Worm (Caenorhabditis elegans) whole organism, L3 larva: ENCODE results near the gene str-144.

Source experiments
- R02D3.7 ChIP-seq: fragments of 150-350 bp; optimal IDR thresholded peaks from 2 replicates; lab custom pipeline; 2014; ENCODE audit warnings: missing biosample characterization, missing genetic modification characterization
- ZK546.5 ChIP-seq: sonication (generic microtip); optimal IDR thresholded peaks from 2 replicates; lab custom pipeline; 2017; ENCODE audit warnings: missing biosample characterization, missing genetic modification characterization
- aly-2 ChIP-seq: fragments of 150-350 bp; optimal IDR thresholded peaks from 2 replicates; lab custom pipeline; 2014; ENCODE audit warnings: missing biosample characterization, missing genetic modification characterization
- ceh-16 ChIP-seq: sonication (generic microtip); optimal IDR thresholded peaks from 2 replicates; lab custom pipeline; 2017; ENCODE audit warnings: missing biosample characterization, missing genetic modification characterization
- ceh-28 ChIP-seq: fragments of 150-350 bp; optimal IDR thresholded peaks from 2 replicates; lab custom pipeline; 2014; ENCODE audit warnings: missing biosample characterization, missing genetic modification reagents, missing genetic modification characterization
- ceh-82 ChIP-seq: fragments of 150-350 bp; optimal IDR thresholded peaks from 2 replicates; lab custom pipeline; 2014; ENCODE audit warnings: missing biosample characterization, missing genetic modification characterization
- ceh-9 ChIP-seq: sonication (generic microtip); optimal IDR thresholded peaks from 2 replicates; lab custom pipeline; 2018; ENCODE audit warnings: missing biosample characterization, missing genetic modification characterization
- egl-27 ChIP-seq: sonication (generic microtip); optimal IDR thresholded peaks from 4 replicates; lab custom pipeline; 2017; ENCODE audit warnings: missing biosample characterization, missing genetic modification reagents, missing genetic modification characterization
- egl-5 ChIP-seq: fragments of 150-350 bp; optimal IDR thresholded peaks from 2 replicates; lab custom pipeline; 2017; ENCODE audit warnings: missing biosample characterization, missing genetic modification reagents, missing genetic modification characterization, inconsistent platforms
- elt-1 ChIP-seq: fragments of 150-350 bp; optimal IDR thresholded peaks from 2 replicates; lab custom pipeline; 2014; ENCODE audit warnings: missing biosample characterization, missing genetic modification characterization
- elt-2 ChIP-seq: sonication (generic microtip); optimal IDR thresholded peaks from 2 replicates; lab custom pipeline; 2016; ENCODE audit warnings: missing genetic modification reagents, mild to moderate bottlenecking, missing genetic modification characterization, missing compliant biosample characterization
- elt-3 ChIP-seq, 3 experiments: fragments of 150-350 bp in 1 of 3; sonication (generic microtip) in 2 of 3; optimal IDR thresholded peaks; 2 replicates in 2 of 3; 4 replicates in 1 of 3; lab custom pipeline; 2014 to 2017; ENCODE audit warnings: missing biosample characterization in 3 of 3, missing genetic modification characterization in 3 of 3
- eor-1 ChIP-seq, 2 experiments: fragments of 150-350 bp; optimal IDR thresholded peaks; 2 replicates each; lab custom pipeline; 2014 to 2018; ENCODE audit warnings: missing biosample characterization in 2 of 2, missing genetic modification characterization in 2 of 2
- fkh-10 ChIP-seq: sonication (generic microtip); optimal IDR thresholded peaks from 2 replicates; lab custom pipeline; 2017; ENCODE audit warnings: missing biosample characterization, missing genetic modification reagents, missing genetic modification characterization
- fos-1 ChIP-seq: fragments of 150-350 bp; optimal IDR thresholded peaks from 2 replicates; lab custom pipeline; 2014; ENCODE audit warnings: missing biosample characterization, missing genetic modification characterization
- hmg-11 ChIP-seq: sonication (generic microtip); optimal IDR thresholded peaks from 2 replicates; lab custom pipeline; 2016; ENCODE audit warnings: missing genetic modification characterization, missing compliant biosample characterization
- jun-1 ChIP-seq: fragments of 150-350 bp; optimal IDR thresholded peaks from 2 replicates; lab custom pipeline; 2014; ENCODE audit warnings: missing biosample characterization, missing genetic modification reagents, missing genetic modification characterization
- lin-39 ChIP-seq: fragments of 150-350 bp; optimal IDR thresholded peaks from 2 replicates; lab custom pipeline; 2018; ENCODE audit warnings: missing biosample characterization, missing genetic modification reagents, missing genetic modification characterization
- lsy-12 ChIP-seq: sonication (generic microtip); optimal IDR thresholded peaks from 2 replicates; lab custom pipeline; 2016; ENCODE audit warnings: mild to moderate bottlenecking, missing genetic modification characterization, missing compliant biosample characterization
- mdl-1 ChIP-seq: fragments of 150-350 bp; optimal IDR thresholded peaks from 2 replicates; lab custom pipeline; 2014; ENCODE audit warnings: missing biosample characterization, missing genetic modification characterization
- mml-1 ChIP-seq: fragments of 150-350 bp; sonication (generic microtip); optimal IDR thresholded peaks from 3 replicates; lab custom pipeline; 2014; ENCODE audit warnings: missing biosample characterization, missing genetic modification characterization
- nfya-1 ChIP-seq: sonication (generic microtip); optimal IDR thresholded peaks from 2 replicates; lab custom pipeline; 2017; ENCODE audit warnings: missing genetic modification characterization, mild to moderate bottlenecking, missing compliant biosample characterization, antibody characterized with exemption, moderate library complexity; ENCODE audit not compliant: insufficient read depth
- nhr-11 ChIP-seq: fragments of 150-350 bp; optimal IDR thresholded peaks from 2 replicates; lab custom pipeline; 2014; ENCODE audit warnings: missing biosample characterization, missing genetic modification characterization
- nhr-12 ChIP-seq: fragments of 150-350 bp; optimal IDR thresholded peaks from 2 replicates; lab custom pipeline; 2014; ENCODE audit warnings: missing biosample characterization, missing genetic modification characterization
- nhr-237 ChIP-seq: fragments of 150-350 bp; optimal IDR thresholded peaks from 2 replicates; lab custom pipeline; 2014; ENCODE audit warnings: missing biosample characterization, missing genetic modification characterization
- nhr-25 ChIP-seq: sonication (generic microtip); optimal IDR thresholded peaks from 2 replicates; lab custom pipeline; 2017; ENCODE audit warnings: missing biosample characterization, missing genetic modification characterization
- nhr-28 ChIP-seq: fragments of 150-350 bp; optimal IDR thresholded peaks from 2 replicates; lab custom pipeline; 2014; ENCODE audit warnings: missing biosample characterization, missing genetic modification characterization
- nhr-67 ChIP-seq: fragments of 150-350 bp; optimal IDR thresholded peaks from 2 replicates; lab custom pipeline; 2014; ENCODE audit warnings: missing biosample characterization, missing genetic modification characterization
- nhr-76 ChIP-seq: fragments of 150-350 bp; sonication (generic microtip); optimal IDR thresholded peaks from 5 replicates; lab custom pipeline; 2014; ENCODE audit warnings: missing biosample characterization, missing genetic modification characterization
- nhr-77 ChIP-seq: fragments of 150-350 bp; optimal IDR thresholded peaks from 2 replicates; lab custom pipeline; 2014; ENCODE audit warnings: missing biosample characterization, missing genetic modification characterization
- pqm-1 ChIP-seq: fragments of 150-350 bp; optimal IDR thresholded peaks from 2 replicates; lab custom pipeline; 2017; ENCODE audit warnings: missing biosample characterization, missing genetic modification characterization, inconsistent platforms
- sea-2 ChIP-seq: fragments of 150-350 bp; sonication (generic microtip); optimal IDR thresholded peaks from 4 replicates; lab custom pipeline; 2014; ENCODE audit warnings: missing biosample characterization, missing genetic modification reagents, missing genetic modification characterization
- skn-1 ChIP-seq: fragments of 150-350 bp; optimal IDR thresholded peaks from 2 replicates; lab custom pipeline; 2014; ENCODE audit warnings: missing biosample characterization, missing genetic modification characterization
- unc-39 ChIP-seq: sonication (generic microtip); optimal IDR thresholded peaks from 4 replicates; lab custom pipeline; 2017; ENCODE audit warnings: missing biosample characterization, missing genetic modification characterization
- unc-62 ChIP-seq: fragments of 150-350 bp; sonication (generic microtip); optimal IDR thresholded peaks from 4 replicates; lab custom pipeline; 2014; ENCODE audit warnings: missing biosample characterization, missing genetic modification reagents, missing genetic modification characterization
- zag-1 ChIP-seq: fragments of 150-350 bp; optimal IDR thresholded peaks from 2 replicates; lab custom pipeline; 2014; ENCODE audit warnings: missing biosample characterization, missing genetic modification characterization
- ztf-11 ChIP-seq: fragments of 150-350 bp; optimal IDR thresholded peaks from 2 replicates; lab custom pipeline; 2014; ENCODE audit warnings: missing biosample characterization, missing genetic modification characterization
- ztf-4 ChIP-seq: fragments of 150-350 bp; optimal IDR thresholded peaks from 2 replicates; lab custom pipeline; 2014; ENCODE audit warnings: missing biosample characterization, missing genetic modification characterization

The str-144 gene

ce11 chrV:8055170-8055569, 16.8 kb downstream of the str-144 start:
- TF ChIP-seq unc-62 (GFP tag; lab: Kevin White, UChicago) (no peak), elt-1 (no peak), elt-2 (no peak), egl-27 (no peak), nhr-77 (no peak), ceh-16 (tag; lab: Kevin White, UChicago) (no peak), ztf-4 (tag; lab: Kevin White, UChicago) (no peak), nhr-28 (tag; lab: Kevin White, UChicago) (no peak), ceh-82 (no peak), fkh-10 (GFP tag; lab: Kevin White, UChicago) (no peak), ceh-28 (tag; lab: Kevin White, UChicago) (no peak), skn-1 (tag; lab: Kevin White, UChicago) (no peak), zag-1 (no peak), nhr-11 (tag; lab: Kevin White, UChicago) (no peak), mdl-1 (tag; lab: Kevin White, UChicago) (no peak), nhr-237 (tag; lab: Kevin White, UChicago) (no peak), jun-1 (tag; lab: Kevin White, UChicago) (no peak), nhr-76 (no peak), lin-39 (tag; lab: Kevin White, UChicago) (no peak)

ce11 chrV:8054130-8054529, 17.8 kb downstream of the str-144 start, which contains the start of gene ZC513.2:
Gene ZC513.2, plus strand, starts transcription at chrV:8054430.
- TF ChIP-seq ztf-11 (tag; lab: Kevin White, UChicago), result no peak
- TF ChIP-seq hmg-11 (tag; lab: Kevin White, UChicago), result no peak
- TF ChIP-seq ceh-16 (tag; lab: Kevin White, UChicago), result no peak
- TF ChIP-seq fos-1 (tag; lab: Kevin White, UChicago), result no peak
- no peak for TF ChIP-seq aly-2
- no peak for TF ChIP-seq nhr-25
- TF ChIP-seq R02D3.7 (tag; lab: Kevin White, UChicago), result no peak
- no peak for TF ChIP-seq nhr-76
- TF ChIP-seq nhr-237 (tag; lab: Kevin White, UChicago), result no peak
- no peak for TF ChIP-seq ZK546.5 (tag; lab: Kevin White, UChicago)
- no peak for TF ChIP-seq eor-1 (tag; optimal IDR thresholded peaks at IDR 0.05; lab: Kevin White, UChicago)

ce11 chrV:8051851-8052250, 20.1 kb downstream of the str-144 start, which contains the start of gene sth-1:
Gene sth-1, plus strand, starts transcription at chrV:8052151.
- TF ChIP-seq nhr-25 (no peak), lin-39 (tag; lab: Kevin White, UChicago) (no peak), nhr-11 (tag; lab: Kevin White, UChicago) (no peak), nhr-67 (tag; lab: Kevin White, UChicago) (no peak), eor-1 (tag; optimal IDR thresholded peaks at IDR 0.05; lab: Kevin White, UChicago) (no peak), mml-1 (tag; lab: Kevin White, UChicago) (no peak), lsy-12 (tag; lab: Kevin White, UChicago) (no peak), nhr-77 (no peak), aly-2 (no peak), hmg-11 (tag; lab: Kevin White, UChicago) (no peak), egl-27 (no peak), pqm-1 (tag; lab: Kevin White, UChicago) (no peak)

- TF ChIP-seq R02D3.7 (tag; lab: Kevin White, UChicago), result no peak
- TF ChIP-seq nhr-12, result no peak
- no peak for TF ChIP-seq ZK546.5 (tag; lab: Kevin White, UChicago)
- no peak for TF ChIP-seq skn-1 (tag; lab: Kevin White, UChicago)
- no peak for TF ChIP-seq nfya-1
- TF ChIP-seq ceh-16 (tag; lab: Kevin White, UChicago), result no peak
- no peak for TF ChIP-seq eor-1 (tag; optimal IDR thresholded peaks at IDR 0.05; lab: Kevin White, UChicago)
- no peak for TF ChIP-seq elt-1
- TF ChIP-seq ceh-9, result no peak
- TF ChIP-seq elt-3 (tag; optimal IDR thresholded peaks at IDR 0.05; lab: Kevin White, UChicago), result no peak
- TF ChIP-seq elt-2, result no peak
- no peak for TF ChIP-seq lin-39 (tag; lab: Kevin White, UChicago)
- no peak for TF ChIP-seq egl-5 (tag; lab: Kevin White, UChicago)
- TF ChIP-seq pqm-1 (tag; lab: Kevin White, UChicago), result no peak
- TF ChIP-seq nhr-237 (tag; lab: Kevin White, UChicago), result no peak
- TF ChIP-seq unc-39 (tag; lab: Kevin White, UChicago), result no peak
- TF ChIP-seq lsy-12 (tag; lab: Kevin White, UChicago), result no peak
- TF ChIP-seq sea-2 (GFP tag; lab: Kevin White, UChicago), result no peak
Observed at ce11 chrV:8050811-8051210, 21.1 kb downstream of the str-144 start, which contains the start of gene col-43. Gene col-43, minus strand, starts transcription at chrV:8050911.
